Worm (Caenorhabditis elegans) whole organism, early embryonic: ENCODE measurements around the gene cyy-1.

ENCODE experiments used
- B0310.2 ChIP-seq: sonication (generic microtip); optimal IDR thresholded peaks from 2 replicates; lab custom pipeline; 2016; ENCODE audit warnings: mild to moderate bottlenecking, missing genetic modification characterization, missing compliant biosample characterization
- F13C5.2 ChIP-seq: sonication (generic microtip); optimal IDR thresholded peaks from 2 replicates; lab custom pipeline; 2017; ENCODE audit warnings: mild to moderate bottlenecking, missing genetic modification characterization, inconsistent platforms, missing compliant biosample characterization
- aly-1 ChIP-seq: sonication (generic microtip); optimal IDR thresholded peaks from 2 replicates; lab custom pipeline; 2016; ENCODE audit warnings: missing genetic modification characterization, missing compliant biosample characterization
- ama-1 ChIP-seq: fragments of 150-350 bp; optimal IDR thresholded peaks from 2 replicates; lab custom pipeline; 2014
- ceh-13 ChIP-seq: fragments of 200-800 bp; sonication (Bioruptor generic); optimal IDR thresholded peaks from 2 replicates; lab custom pipeline; 2018; ENCODE audit warnings: mild to moderate bottlenecking, missing genetic modification characterization, missing compliant biosample characterization
- ceh-36 ChIP-seq: sonication (generic microtip); optimal IDR thresholded peaks from 2 replicates; lab custom pipeline; 2016; ENCODE audit warnings: missing genetic modification characterization, inconsistent platforms, missing compliant biosample characterization
- ets-7 ChIP-seq: sonication (generic microtip); optimal IDR thresholded peaks from 2 replicates; lab custom pipeline; 2016; ENCODE audit warnings: missing genotype, missing genetic modification characterization, missing compliant biosample characterization
- flt-1 ChIP-seq: fragments of 200-800 bp; sonication (Bioruptor generic); IDR thresholded peaks from 2 replicates; pipeline ENCODE4 v1.3.6; 2022; ENCODE audit warnings: missing genetic modification characterization, missing compliant biosample characterization
- hmbx-1 ChIP-seq: sonication (generic microtip); optimal IDR thresholded peaks from 2 replicates; lab custom pipeline; 2016; ENCODE audit warnings: mild to moderate bottlenecking, missing genetic modification characterization, missing compliant biosample characterization
- hmg-4 ChIP-seq: fragments of 200-800 bp; sonication (Bioruptor generic); optimal IDR thresholded peaks from 2 replicates; lab custom pipeline; 2018; ENCODE audit warnings: mild to moderate bottlenecking, missing genetic modification characterization, missing compliant biosample characterization
- hnd-1 ChIP-seq: sonication (generic microtip); optimal IDR thresholded peaks from 2 replicates; lab custom pipeline; 2016; ENCODE audit warnings: missing genetic modification characterization, missing compliant biosample characterization
- pes-1 ChIP-seq: fragments of 200-800 bp; sonication (Bioruptor generic); IDR thresholded peaks from 2 replicates; pipeline ENCODE4 v1.3.6; 2022; ENCODE audit warnings: missing genetic modification reagents, missing genetic modification characterization, missing compliant biosample characterization
- scrt-1 ChIP-seq: fragments of 200-800 bp; sonication (Bioruptor generic); IDR thresholded peaks from 2 replicates; pipeline ENCODE4 v1.3.6; 2022; ENCODE audit warnings: missing genetic modification characterization, missing compliant biosample characterization
- sea-1 ChIP-seq: fragments of 200-800 bp; sonication (Bioruptor generic); conservative IDR thresholded peaks from 2 replicates; pipeline ENCODE4 v1.3.6; 2022; ENCODE audit warnings: missing genetic modification characterization, missing compliant biosample characterization
- tbx-11 ChIP-seq: fragments of 200-800 bp; sonication (Bioruptor generic); IDR thresholded peaks from 2 replicates; pipeline ENCODE4 v1.3.6; 2022; ENCODE audit warnings: missing genetic modification characterization, missing compliant biosample characterization
- tbx-37 ChIP-seq: fragments of 200-800 bp; sonication (Bioruptor generic); conservative IDR thresholded peaks from 2 replicates; pipeline ENCODE4 v1.3.6; 2022; ENCODE audit warnings: missing genetic modification reagents, missing genetic modification characterization, missing compliant biosample characterization
- tra-4 ChIP-seq: sonication (generic microtip); optimal IDR thresholded peaks from 2 replicates; lab custom pipeline; 2017; ENCODE audit warnings: missing genetic modification characterization, missing compliant biosample characterization

The cyy-1 gene

DNA sequence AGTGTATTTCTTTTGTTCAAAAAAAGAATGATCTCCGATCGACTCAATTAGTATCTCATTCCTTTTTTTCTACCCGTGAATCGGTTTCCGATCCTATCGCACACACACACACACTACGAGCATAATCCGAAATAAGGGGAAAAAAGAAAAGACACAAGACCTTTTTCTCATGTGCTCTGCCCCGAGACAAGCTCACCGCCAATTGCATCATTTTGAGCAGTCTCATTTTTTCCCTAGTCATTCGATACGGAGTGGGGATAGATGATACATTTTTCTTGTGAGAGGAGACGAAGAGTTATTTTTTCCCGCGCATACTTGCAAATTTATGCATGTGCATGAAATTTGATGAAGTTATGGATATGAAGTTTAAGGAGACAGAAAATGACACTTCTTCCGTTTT lies 13.4 kb upstream of the cyy-1 start:
- TF ChIP-seq pes-1 (GFP tag; lab: Robert Waterston, UW) (no peak), ceh-36 (no peak), flt-1 (GFP tag; lab: Robert Waterston, UW) (no peak), hmg-4 (GFP tag; lab: Kevin White, UChicago) (no peak), aly-1 (tag; lab: Kevin White, UChicago) (no peak), ets-7 (tag; lab: Kevin White, UChicago) (no peak), F13C5.2 (no peak), tbx-37 (GFP tag; lab: Robert Waterston, UW) (no peak), scrt-1 (GFP tag; lab: Robert Waterston, UW) (no peak), sea-1 (GFP tag; lab: Robert Waterston, UW) (no peak), tra-4 (tag; lab: Kevin White, UChicago) (no peak), ama-1 (lab: Kevin White, UChicago) (no peak), hnd-1 (tag; lab: Kevin White, UChicago) (no peak), ceh-13 (GFP tag; lab: Kevin White, UChicago) (no peak), hmbx-1 (no peak), B0310.2 (tag; lab: Kevin White, UChicago) (no peak), tbx-11 (no peak)

DNA sequence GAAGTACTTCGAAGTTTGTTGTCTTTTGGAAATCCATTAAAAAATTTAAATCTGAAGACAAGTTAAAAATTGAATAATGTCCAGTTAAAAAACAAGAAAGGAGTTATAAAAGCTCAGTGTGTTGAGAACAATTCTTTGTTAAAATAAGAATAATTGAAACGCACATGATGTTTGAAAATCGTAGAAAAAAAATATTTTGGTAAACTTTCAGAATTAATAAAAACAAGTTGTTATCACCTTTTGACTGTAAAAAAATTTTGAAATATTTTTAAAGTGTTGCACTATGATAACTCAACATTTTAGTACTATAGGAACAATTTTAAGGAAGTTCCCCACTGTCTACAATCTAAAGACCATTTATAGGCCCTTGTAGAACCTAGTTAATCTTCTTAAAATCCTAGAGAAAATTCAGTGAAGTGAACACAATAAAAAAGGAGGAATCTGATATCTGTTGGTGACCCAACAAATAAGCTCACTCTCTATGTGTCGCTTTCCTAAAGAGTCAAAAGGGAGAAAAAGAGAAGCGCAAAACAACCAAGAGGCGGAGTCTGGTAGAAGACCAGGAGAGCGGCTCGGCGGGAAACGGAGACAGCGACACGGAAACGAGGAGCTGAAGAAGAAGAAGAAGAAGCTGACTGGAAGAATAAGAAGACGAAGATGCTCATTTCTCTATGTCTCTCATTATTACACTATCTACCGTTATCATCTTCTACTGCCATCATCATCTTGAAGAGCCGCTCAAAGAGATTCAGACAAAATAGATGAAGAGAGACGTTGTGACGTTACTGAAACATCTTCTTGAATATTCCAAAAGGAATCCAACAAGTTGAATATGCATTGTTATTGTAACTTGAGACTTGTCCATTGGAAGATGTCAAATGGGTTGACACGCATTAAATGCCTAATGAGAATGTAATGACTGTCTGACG lies 11.0 kb upstream of the cyy-1 start, which contains the start of gene ZK353.10:
TSS of gene ZK353.10 (minus strand) at position 51 of the 929 bp plus-strand sequence.
- TF ChIP-seq hnd-1 (tag; lab: Kevin White, UChicago) (no peak), B0310.2 (tag; lab: Kevin White, UChicago) (no peak), tra-4 (tag; lab: Kevin White, UChicago) (no peak), flt-1 (GFP tag; lab: Robert Waterston, UW) (no peak), scrt-1 (GFP tag; lab: Robert Waterston, UW) (no peak)

DNA sequence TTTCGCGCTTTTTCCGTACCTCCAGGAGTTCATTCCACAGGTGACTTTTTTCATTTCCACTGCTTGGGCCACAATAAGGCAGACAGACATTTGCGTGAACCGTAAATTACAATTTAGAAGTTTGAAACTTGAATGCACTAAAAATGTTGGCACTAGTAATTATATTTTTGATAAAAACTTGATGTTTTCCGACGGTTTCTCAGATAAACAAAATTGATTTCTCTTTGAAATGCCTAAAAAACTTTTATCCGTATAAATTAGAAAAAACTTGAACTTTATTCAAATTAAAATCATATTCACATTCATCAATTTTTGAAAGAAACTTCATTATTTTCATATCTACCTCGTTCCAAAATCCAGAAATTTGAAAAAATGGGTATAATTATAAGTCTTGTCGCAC lies 10.0 kb upstream of the cyy-1 start, which contains the start of gene ZK353.3:
TSS of gene ZK353.3 (plus strand) at position 301 of the 400 bp plus-strand sequence.
- no peak for TF ChIP-seq ceh-13 (GFP tag; lab: Kevin White, UChicago)
- no peak for TF ChIP-seq pes-1 (GFP tag; lab: Robert Waterston, UW)
- no peak for TF ChIP-seq hmg-4 (GFP tag; lab: Kevin White, UChicago)
- TF ChIP-seq B0310.2 (tag; lab: Kevin White, UChicago), result no peak
- TF ChIP-seq tra-4 (tag; lab: Kevin White, UChicago), result no peak
- no peak for TF ChIP-seq sea-1 (GFP tag; lab: Robert Waterston, UW)
- TF ChIP-seq ets-7 (tag; lab: Kevin White, UChicago), result no peak

DNA sequence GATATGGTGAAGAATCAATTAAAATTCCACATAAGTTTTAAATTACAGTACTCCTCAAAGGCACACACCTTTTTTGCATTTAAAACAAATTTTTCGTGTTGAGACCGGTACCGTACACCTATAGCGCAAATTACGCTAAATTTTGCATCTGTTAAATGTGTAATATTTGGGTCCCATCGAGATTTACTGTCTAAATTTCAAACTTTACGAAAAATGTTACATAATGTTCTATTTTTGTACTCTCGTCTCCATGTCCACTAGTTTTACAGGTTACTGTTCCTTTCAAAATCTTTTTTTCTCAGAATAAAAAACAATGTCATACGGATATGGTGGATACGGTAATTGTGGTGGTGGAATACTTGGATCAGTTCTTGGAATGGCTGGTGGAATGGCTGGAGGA lies 7.3 kb upstream of the cyy-1 start, which contains the start of gene ZK353.2:
TSS of gene ZK353.2 (plus strand) at position 301 of the 400 bp plus-strand sequence.
- TF ChIP-seq F13C5.2 (no peak), flt-1 (GFP tag; lab: Robert Waterston, UW) (no peak), ceh-13 (GFP tag; lab: Kevin White, UChicago) (no peak), hmg-4 (GFP tag; lab: Kevin White, UChicago) (no peak), hmbx-1 (no peak)

DNA sequence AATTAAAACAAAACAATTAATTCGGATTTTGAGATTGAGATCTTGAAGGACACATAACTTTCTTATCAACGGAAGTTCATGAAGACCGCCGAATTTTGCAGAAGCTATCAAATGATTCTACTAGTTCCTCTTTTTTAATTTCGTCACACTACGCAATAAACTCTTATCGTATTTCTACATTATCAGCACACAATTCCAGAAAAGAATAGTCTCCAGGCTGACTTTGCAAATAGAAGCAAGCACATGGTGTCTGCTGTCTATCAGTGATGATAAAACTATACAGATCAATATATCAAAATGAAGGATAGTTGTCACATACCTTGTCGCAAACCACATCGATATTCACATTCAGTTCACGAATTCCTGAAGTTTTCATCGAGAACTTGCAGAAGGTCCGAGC lies 5.2 kb upstream of the cyy-1 start:
- TF ChIP-seq ceh-13 (GFP tag; lab: Kevin White, UChicago), result no peak
- no peak for TF ChIP-seq ets-7 (tag; lab: Kevin White, UChicago)
- TF ChIP-seq tbx-37 (GFP tag; lab: Robert Waterston, UW), result no peak
- no peak for TF ChIP-seq tra-4 (tag; lab: Kevin White, UChicago)
- TF ChIP-seq ceh-36, result no peak
- TF ChIP-seq scrt-1 (GFP tag; lab: Robert Waterston, UW), result no peak
- TF ChIP-seq aly-1 (tag; lab: Kevin White, UChicago), result no peak
- TF ChIP-seq pes-1 (GFP tag; lab: Robert Waterston, UW), result no peak
- TF ChIP-seq flt-1 (GFP tag; lab: Robert Waterston, UW), result no peak
- TF ChIP-seq B0310.2 (tag; lab: Kevin White, UChicago), result no peak
- no peak for TF ChIP-seq F13C5.2
- no peak for TF ChIP-seq hmbx-1
- no peak for TF ChIP-seq ama-1 (lab: Kevin White, UChicago)
- TF ChIP-seq sea-1 (GFP tag; lab: Robert Waterston, UW), result no peak

ce11 chrIII:8401887-8402286 lies 3.8 kb upstream of the cyy-1 start, which contains the start of gene lap-1:
Gene lap-1, minus strand, starts transcription at chrIII:8401928.
- no peak for TF ChIP-seq ets-7 (tag; lab: Kevin White, UChicago)
- TF ChIP-seq tra-4 (tag; lab: Kevin White, UChicago), result no peak
- no peak for TF ChIP-seq flt-1 (GFP tag; lab: Robert Waterston, UW)
- TF ChIP-seq F13C5.2, result no peak
- no peak for TF ChIP-seq sea-1 (GFP tag; lab: Robert Waterston, UW)
- no peak for TF ChIP-seq tbx-37 (GFP tag; lab: Robert Waterston, UW)
- no peak for TF ChIP-seq scrt-1 (GFP tag; lab: Robert Waterston, UW)
- TF ChIP-seq hnd-1 (tag; lab: Kevin White, UChicago), result no peak
- TF ChIP-seq hmg-4 (GFP tag; lab: Kevin White, UChicago), result no peak
- TF ChIP-seq hmbx-1, result no peak
- TF ChIP-seq ceh-13 (GFP tag; lab: Kevin White, UChicago), result no peak
- TF ChIP-seq ceh-36, result no peak
- TF ChIP-seq ama-1 (lab: Kevin White, UChicago), result no peak
- TF ChIP-seq pes-1 (GFP tag; lab: Robert Waterston, UW), result no peak
- TF ChIP-seq aly-1 (tag; lab: Kevin White, UChicago), result no peak
- no peak for TF ChIP-seq tbx-11
- TF ChIP-seq B0310.2 (tag; lab: Kevin White, UChicago), result no peak

- no peak for TF ChIP-seq hmg-4 (GFP tag; lab: Kevin White, UChicago)
Measured at ce11 chrIII:8402633-8403032, 3.0 kb upstream of the cyy-1 start.
